Worm (Caenorhabditis elegans): ENCODE results near the gene tasp-1.

- no peak for TF ChIP-seq egl-27 (tag; optimal IDR thresholded peaks at IDR 0.05)
- no peak for TF ChIP-seq lin-39 (tag; optimal IDR thresholded peaks at IDR 0.05)
- no peak for TF ChIP-seq jun-1 (tag; optimal IDR thresholded peaks at IDR 0.05)
- no peak for TF ChIP-seq aha-1 (tag; optimal IDR thresholded peaks at IDR 0.05)
- no peak for TF ChIP-seq lin-15B (tag; optimal IDR thresholded peaks at IDR 0.05)
- TF ChIP-seq nhr-77 (tag; optimal IDR thresholded peaks at IDR 0.05), result no peak
- no peak for TF ChIP-seq nhr-11 (tag; optimal IDR thresholded peaks at IDR 0.05)
- TF ChIP-seq nhr-237 (tag; optimal IDR thresholded peaks at IDR 0.05), result no peak
- no peak for TF ChIP-seq mep-1 (tag; optimal IDR thresholded peaks at IDR 0.05)
- no peak for TF ChIP-seq fos-1 (tag; optimal IDR thresholded peaks at IDR 0.05)
- TF ChIP-seq sup-37 (GFP tag; optimal IDR thresholded peaks at IDR 0.05), result no peak
- TF ChIP-seq skn-1 (tag; optimal IDR thresholded peaks at IDR 0.05), result no peak
- TF ChIP-seq elt-2 (tag; optimal IDR thresholded peaks at IDR 0.05), result no peak
Observed at ce11 chrIII:10807236-10807635, 48.1 kb downstream of the tasp-1 start.
